Worm (Caenorhabditis elegans): ENCODE measurements around the gene F02E11.7.

Gene F02E11.7

DNA sequence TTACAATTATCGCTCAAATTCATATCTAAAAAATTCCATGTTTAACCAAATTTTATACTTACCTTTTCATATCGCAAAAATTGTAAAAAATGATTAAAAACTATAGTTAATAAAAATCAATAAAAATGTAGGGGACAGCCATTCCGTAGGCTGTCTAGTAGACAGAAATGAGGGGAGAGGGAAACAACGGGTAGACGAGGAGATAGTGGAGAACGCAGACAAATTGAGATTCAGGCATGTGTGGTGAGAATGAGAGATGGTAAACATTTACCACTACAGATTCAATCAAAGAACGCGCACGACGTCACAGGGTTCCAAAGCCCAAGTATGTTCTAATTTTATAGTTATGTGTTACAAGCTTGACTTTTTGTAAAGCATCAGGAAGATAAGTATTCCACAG is 36.1 kb downstream of the F02E11.7 start (continued):
- TF ChIP-seq lsy-2 (tag; optimal IDR thresholded peaks at IDR 0.05) (peak in 1 of 2 experiments; percentile 23), F16B12.6 (tag; optimal IDR thresholded peaks at IDR 0.05) (no peak), tlp-1 (tag; optimal IDR thresholded peaks at IDR 0.05) (no peak), ceh-8 (GFP tag; optimal IDR thresholded peaks at IDR 0.05) (no peak), lin-39 (tag; optimal IDR thresholded peaks at IDR 0.05) (no peak), zip-4 (GFP tag; optimal IDR thresholded peaks at IDR 0.05) (no peak), isw-1 (GFP tag; IDR thresholded peaks at IDR 0.05) (no peak), fos-1 (tag; optimal IDR thresholded peaks at IDR 0.05) (no peak), efl-1 (optimal IDR thresholded peaks at IDR 0.05) (peak; percentile 12 to 16), efl-1 (GFP tag; optimal IDR thresholded peaks at IDR 0.05 in 1 of 2) (peak in 1 of 2 experiments; percentile 14), mdl-1 (tag; optimal IDR thresholded peaks at IDR 0.05) (no peak), aha-1 (tag; optimal IDR thresholded peaks at IDR 0.05) (no peak), C16A3.4 (tag; optimal IDR thresholded peaks at IDR 0.05) (no peak), mep-1 (tag; optimal IDR thresholded peaks at IDR 0.05) (no peak), dpl-1 (GFP tag; optimal IDR thresholded peaks at IDR 0.05) (no peak), lin-35 (GFP tag; optimal IDR thresholded peaks at IDR 0.05) (no peak), ceh-63 (GFP tag; optimal IDR thresholded peaks at IDR 0.05) (no peak), ama-1 (optimal IDR thresholded peaks at IDR 0.05) (no peak), lin-15B (tag; optimal IDR thresholded peaks at IDR 0.05) (no peak), dsc-1 (tag; optimal IDR thresholded peaks at IDR 0.05) (no peak), tbx-2 (tag; optimal IDR thresholded peaks at IDR 0.05) (no peak), ets-5 (GFP tag; IDR thresholded peaks at IDR 0.05) (no peak), nhr-28 (tag; optimal IDR thresholded peaks at IDR 0.05) (no peak)

DNA sequence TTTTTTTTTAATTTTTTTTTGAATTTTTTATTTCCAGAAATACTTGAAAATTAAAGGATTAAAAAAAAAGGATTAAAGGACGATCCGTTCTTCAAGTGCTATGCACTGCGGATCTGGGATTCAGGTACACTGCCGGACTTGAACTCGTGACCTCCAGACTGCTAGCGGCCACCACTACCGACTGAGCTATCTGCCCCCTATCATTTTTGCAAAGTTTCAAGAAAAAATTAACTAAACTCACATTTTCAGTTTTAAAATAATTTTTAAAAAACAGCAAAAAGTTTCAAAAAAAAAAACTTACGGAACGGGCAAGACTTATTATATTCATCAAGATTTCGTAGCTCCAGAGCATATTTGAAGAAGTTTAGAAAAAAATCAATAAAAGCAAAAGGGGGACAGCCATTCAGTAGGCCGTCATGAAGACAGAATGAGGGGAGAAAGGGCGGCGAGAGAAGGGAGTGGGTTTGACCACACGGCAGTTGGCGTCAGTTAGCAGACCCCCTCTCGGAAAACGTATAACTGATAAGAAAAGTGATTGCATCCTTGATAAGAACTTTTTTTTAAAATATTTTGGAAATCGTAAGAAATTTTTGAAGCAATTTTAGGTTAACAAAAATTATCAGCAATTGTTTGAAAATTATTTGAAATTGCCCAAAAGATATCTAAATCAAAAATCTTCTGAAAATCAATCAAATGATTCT is 43.6 kb downstream of the F02E11.7 start:
- peak; percentile 16 for TF ChIP-seq rnt-1 (tag; optimal IDR thresholded peaks at IDR 0.05)
- TF ChIP-seq ztf-4 (tag; optimal IDR thresholded peaks at IDR 0.05) = no peak
- TF ChIP-seq nhr-12 (tag; optimal IDR thresholded peaks at IDR 0.05) = no peak
- no peak for TF ChIP-seq ets-5 (GFP tag; IDR thresholded peaks at IDR 0.05)
- peak; percentile 50 for TF ChIP-seq elt-2 (tag; optimal IDR thresholded peaks at IDR 0.05)

DNA sequence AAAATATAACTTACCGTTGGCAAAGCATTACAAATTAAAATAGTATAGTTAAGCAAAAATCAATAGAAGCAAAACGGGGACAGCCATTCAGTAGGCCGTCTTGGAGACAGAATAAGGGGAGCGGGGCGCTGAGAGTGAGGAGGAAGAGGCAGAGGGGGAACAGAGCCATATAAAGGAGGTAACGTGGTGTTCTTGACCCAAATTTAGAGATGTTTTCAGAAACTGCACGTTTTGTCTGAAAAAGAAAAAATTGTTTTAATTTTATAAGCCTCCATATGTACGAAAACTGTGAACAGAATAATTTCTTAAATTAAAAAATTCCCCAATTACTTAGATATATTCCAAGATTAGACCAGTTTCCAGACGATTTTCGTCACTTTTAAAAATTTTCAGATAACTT is 46.0 kb downstream of the F02E11.7 start, which contains the start of gene F39E9.6:
Gene F39E9.6 (minus strand): TSS at position 101 of the 400 bp plus-strand sequence.
- TF ChIP-seq tlp-1 (tag; optimal IDR thresholded peaks at IDR 0.05) (no peak), ceh-8 (GFP tag; optimal IDR thresholded peaks at IDR 0.05) (no peak), pag-3 (tag; optimal IDR thresholded peaks at IDR 0.05; ENCODE audit: borderline replicate concordance, insufficient read depth) (no peak), pqm-1 (tag; optimal IDR thresholded peaks at IDR 0.05) (no peak), ces-1 (GFP tag; optimal IDR thresholded peaks at IDR 0.05) (no peak), egl-27 (tag; optimal IDR thresholded peaks at IDR 0.05) (no peak), unc-62 (GFP tag; optimal IDR thresholded peaks at IDR 0.05) (no peak), lin-39 (tag; optimal IDR thresholded peaks at IDR 0.05) (no peak), nhr-77 (tag; optimal IDR thresholded peaks at IDR 0.05) (no peak), Y116A8C.19 (tag; optimal IDR thresholded peaks at IDR 0.05; ENCODE audit: borderline replicate concordance) (no peak), ztf-11 (tag; optimal IDR thresholded peaks at IDR 0.05) (no peak), mef-2 (tag; optimal IDR thresholded peaks at IDR 0.05) (no peak), hlh-4 (tag; optimal IDR thresholded peaks at IDR 0.05) (no peak), fos-1 (tag; optimal IDR thresholded peaks at IDR 0.05) (no peak), fkh-10 (GFP tag; optimal IDR thresholded peaks at IDR 0.05) (no peak)

DNA sequence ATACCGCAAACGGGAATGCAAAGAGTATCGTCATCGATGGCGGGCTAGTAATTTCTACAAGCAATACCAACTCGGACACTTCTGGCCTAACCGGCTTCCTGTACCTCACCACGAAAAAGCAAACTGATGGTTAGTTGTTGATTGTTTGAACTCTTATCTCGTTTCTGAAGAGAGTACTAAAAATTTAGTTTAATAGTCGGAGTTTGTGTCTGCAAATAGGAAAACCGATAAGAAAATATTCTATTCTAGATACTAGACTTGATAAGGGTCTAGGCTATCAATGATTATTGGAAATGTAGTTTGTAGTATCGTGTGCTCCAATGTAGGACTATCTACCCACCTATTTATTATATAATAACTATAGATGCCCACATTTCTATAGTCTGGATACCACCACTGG is 51.4 kb downstream of the F02E11.7 start:
- TF ChIP-seq nhr-77 (tag; optimal IDR thresholded peaks at IDR 0.05) = no peak
- TF ChIP-seq elt-2 (tag; optimal IDR thresholded peaks at IDR 0.05) = peak; percentile 84
- peak; percentile 17 for TF ChIP-seq nhr-20 (tag; optimal IDR thresholded peaks at IDR 0.05)
- TF ChIP-seq lin-35 (GFP tag; optimal IDR thresholded peaks at IDR 0.05) = no peak

All from whole organism, L1 larva.